Fruit fly (Drosophila melanogaster): ENCODE measurements around the gene CG33641.

- TF ChIP-seq bab1 (GFP tag; optimal IDR thresholded peaks at IDR 0.05) (no peak), kay (GFP tag; ENCODE audit: borderline replicate concordance) (no peak), Mnt (GFP tag; optimal IDR thresholded peaks at IDR 0.05) (no peak), Hr96 (GFP tag; optimal IDR thresholded peaks at IDR 0.05) (no peak)
Observed at dm6 chr2L:13542476-13542875, 13.6 kb downstream of the CG33641 start, which contains the start of gene CG9263.

Measured in whole organism, adult.